Fruit fly (Drosophila melanogaster): ENCODE measurements around the gene CG15306.

DNA sequence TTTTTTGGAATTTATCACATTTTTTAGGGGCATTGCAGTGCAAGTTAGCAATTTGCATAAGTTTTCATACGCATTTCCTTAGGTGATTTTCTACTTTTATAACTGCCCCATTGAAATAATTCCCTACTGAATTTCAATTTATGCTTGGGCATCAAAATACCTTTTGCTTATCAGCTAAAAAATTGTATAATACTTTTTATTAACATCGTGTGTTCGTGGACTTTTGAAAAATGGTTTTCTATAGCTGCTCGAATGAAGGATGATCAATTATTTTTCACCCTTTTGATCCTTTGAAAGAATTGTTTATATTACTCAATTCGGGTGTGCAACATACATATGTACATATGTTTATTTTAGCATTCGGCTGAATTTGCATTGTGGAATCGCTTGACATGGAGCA is 30.5 kb upstream of the CG15306 start:
- TF ChIP-seq CG15710 (tag; optimal IDR thresholded peaks at IDR 0.05): no peak
- TF ChIP-seq CG8301 (tag; optimal IDR thresholded peaks at IDR 0.05): no peak
- TF ChIP-seq rn (GFP tag; IDR thresholded peaks at IDR 0.05): no peak
- no peak for TF ChIP-seq CG14655 (GFP tag; optimal IDR thresholded peaks at IDR 0.05)
- TF ChIP-seq CG17806 (tag; optimal IDR thresholded peaks at IDR 0.05): no peak
- no peak for TF ChIP-seq gl (tag; optimal IDR thresholded peaks at IDR 0.05)
- no peak for TF ChIP-seq CG8159 (tag; optimal IDR thresholded peaks at IDR 0.05)
- TF ChIP-seq CG13204 (GFP tag; optimal IDR thresholded peaks at IDR 0.05): no peak
- no peak for TF ChIP-seq Ets98B (GFP tag; IDR thresholded peaks at IDR 0.05)
- TF ChIP-seq fd96Ca (GFP tag; IDR thresholded peaks at IDR 0.05): no peak
- no peak for TF ChIP-seq Pif1B (GFP tag; optimal IDR thresholded peaks at IDR 0.05)
